In genomic region chr3R:10084914-10085313, dm6 we compare ENCODE assay signal across 2 fruit fly cellular contexts.
TF ChIP-seq lines count a peak whose summit lies in the region.

No protein-coding gene starts in this region.

TF ChIP-seq in whole organism, embryonic, 481 proteins besides CTCF, POLR2A, EP300 and RAD21 (continued from another document and continues in another):
- TF ChIP-seq CG3726 (GFP tag; IDR thresholded peaks at IDR 0.05; lab: Robert Waterston, UW) (no peak), CG30020 (tag; optimal IDR thresholded peaks at IDR 0.05; lab: Kevin White, UChicago) (no peak), Sry-δ (GFP tag; optimal IDR thresholded peaks at IDR 0.05; lab: Kevin White, UChicago) (no peak), chif (GFP tag; optimal IDR thresholded peaks at IDR 0.05; lab: Kevin White, UChicago) (no peak), gem (tag; optimal IDR thresholded peaks at IDR 0.05; lab: Kevin White, UChicago) (peak; percentile 59), CG30431 (GFP tag; optimal IDR thresholded peaks at IDR 0.05; lab: Kevin White, UChicago) (no peak), CG18476 (GFP tag; optimal IDR thresholded peaks at IDR 0.05; lab: Kevin White, UChicago) (no peak), CG31441 (GFP tag; IDR thresholded peaks at IDR 0.05; lab: Robert Waterston, UW) (no peak), Fer2 (tag; optimal IDR thresholded peaks at IDR 0.05; lab: Kevin White, UChicago) (no peak), Eip74EF (GFP tag; optimal IDR thresholded peaks at IDR 0.05; lab: Kevin White, UChicago) (no peak), dati (GFP tag; IDR thresholded peaks at IDR 0.05; lab: Robert Waterston, UW) (no peak), CG1603 (tag; optimal IDR thresholded peaks at IDR 0.05; lab: Kevin White, UChicago) (no peak), hth (optimal IDR thresholded peaks at IDR 0.05; lab: Kevin White, UChicago) (no peak), ham (GFP tag; IDR thresholded peaks at IDR 0.05; lab: Robert Waterston, UW) (no peak), Side (GFP tag; optimal IDR thresholded peaks at IDR 0.05; lab: Kevin White, UChicago) (no peak), CG14441 (GFP tag; IDR thresholded peaks at IDR 0.05; lab: Robert Waterston, UW) (peak; percentile 62; the same call in 1 of the 2 replicates), zfh1 (GFP tag; IDR thresholded peaks at IDR 0.05; lab: Robert Waterston, UW) (0 out of 3 replicates have a peak, but pooled peaks have one; percentile 50), Abd-B (GFP tag; optimal IDR thresholded peaks at IDR 0.05; lab: Kevin White, UChicago) (no peak), Hmr (GFP tag; optimal IDR thresholded peaks at IDR 0.05; lab: Kevin White, UChicago) (peak; percentile 79), CG17361 (GFP tag; IDR thresholded peaks at IDR 0.05; lab: Robert Waterston, UW) (0 out of 3 replicates have a peak, but pooled peaks have one; percentile 11), Stat92E (GFP tag; optimal IDR thresholded peaks at IDR 0.05; lab: Kevin White, UChicago) (no peak), CG4404 (GFP tag; IDR thresholded peaks at IDR 0.05; lab: Robert Waterston, UW) (peak; percentile 62), CG8478 (optimal IDR thresholded peaks at IDR 0.05; lab: Kevin White, UChicago) (no peak), cg (GFP tag; optimal IDR thresholded peaks at IDR 0.05; lab: Kevin White, UChicago) (no peak), Sry-β (GFP tag; optimal IDR thresholded peaks at IDR 0.05; lab: Kevin White, UChicago) (no peak), Sox102F (GFP tag; optimal IDR thresholded peaks at IDR 0.05; lab: Kevin White, UChicago) (peak; percentile 7), Aef1 (GFP tag; IDR thresholded peaks at IDR 0.05; lab: Robert Waterston, UW) (peak; percentile 69), CG11696 (GFP tag; IDR thresholded peaks at IDR 0.05; lab: Robert Waterston, UW) (no peak), CG10979 (tag; optimal IDR thresholded peaks at IDR 0.05; lab: Kevin White, UChicago) (no peak), Deaf1 (tag; optimal IDR thresholded peaks at IDR 0.05; lab: Kevin White, UChicago) (no peak), Med (GFP tag; lab: Kevin White, UChicago) (peak; percentile 94), dpn (GFP tag; optimal IDR thresholded peaks at IDR 0.05; lab: Kevin White, UChicago) (peak; percentile 31 to 53), CG11085 (GFP tag; IDR thresholded peaks at IDR 0.05; lab: Robert Waterston, UW) (no peak; the same call in 1 of the 2 replicates), CG7372 (GFP tag; IDR thresholded peaks at IDR 0.05; lab: Robert Waterston, UW) (no peak), CG6654 (GFP tag; optimal IDR thresholded peaks at IDR 0.05; lab: Kevin White, UChicago) (peak; percentile 16), sc (optimal IDR thresholded peaks at IDR 0.05; lab: Kevin White, UChicago) (no peak), sc (GFP tag; optimal IDR thresholded peaks at IDR 0.05; lab: Kevin White, UChicago) (no peak), CG4854 (GFP tag; optimal IDR thresholded peaks at IDR 0.05; lab: Kevin White, UChicago) (no peak), CG17186 (GFP tag; optimal IDR thresholded peaks at IDR 0.05; lab: Kevin White, UChicago) (no peak), CG4424 (GFP tag; optimal IDR thresholded peaks at IDR 0.05; lab: Kevin White, UChicago) (no peak), CG14014 (GFP tag; IDR thresholded peaks at IDR 0.05; lab: Robert Waterston, UW) (peak; percentile 67), CG13624 (GFP tag; optimal IDR thresholded peaks at IDR 0.05; lab: Kevin White, UChicago) (peak; percentile 61), CG12155 (GFP tag; optimal IDR thresholded peaks at IDR 0.05; lab: Kevin White, UChicago) (peak; percentile 52), chinmo (GFP tag; IDR thresholded peaks at IDR 0.05; lab: Robert Waterston, UW; ENCODE audit: partially characterized antibody) (0 out of 4 replicates have a peak, but pooled peaks have one; percentile 5), nerfin-2 (GFP tag; IDR thresholded peaks at IDR 0.05; lab: Robert Waterston, UW; ENCODE audit: partially characterized antibody) (no peak), CG13894 (tag; optimal IDR thresholded peaks at IDR 0.05; lab: Kevin White, UChicago) (peak; percentile 20), CoRest (tag; optimal IDR thresholded peaks at IDR 0.05; lab: Kevin White, UChicago) (peak; percentile 47), pho (GFP tag; optimal IDR thresholded peaks at IDR 0.05; lab: Kevin White, UChicago) (peak; percentile 70), sens-2 (GFP tag; IDR thresholded peaks at IDR 0.05; lab: Robert Waterston, UW) (no peak), p53 (GFP tag; optimal IDR thresholded peaks at IDR 0.05; lab: Kevin White, UChicago) (no peak), CG7786 (GFP tag; optimal IDR thresholded peaks at IDR 0.05; lab: Kevin White, UChicago) (peak; percentile 71), trh (GFP tag; optimal IDR thresholded peaks at IDR 0.05; lab: Kevin White, UChicago) (no peak), Ets65A (GFP tag; lab: Kevin White, UChicago) (peak; percentile 97), CG30403 (GFP tag; optimal IDR thresholded peaks at IDR 0.05; lab: Kevin White, UChicago) (peak; percentile 49), CG6854 (GFP tag; optimal IDR thresholded peaks at IDR 0.05; lab: Kevin White, UChicago) (no peak), abd-A (tag; optimal IDR thresholded peaks at IDR 0.05; lab: Kevin White, UChicago) (no peak), br (optimal IDR thresholded peaks at IDR 0.05; lab: Kevin White, UChicago) (no peak), fd64A (GFP tag; optimal IDR thresholded peaks at IDR 0.05; lab: Kevin White, UChicago) (no peak), CG12104 (GFP tag; optimal IDR thresholded peaks at IDR 0.05; lab: Kevin White, UChicago) (no peak), C15 (GFP tag; IDR thresholded peaks at IDR 0.05; lab: Robert Waterston, UW) (0 out of 3 replicates have a peak, but pooled peaks have one; percentile 61), inv (GFP tag; IDR thresholded peaks at IDR 0.05; lab: Robert Waterston, UW; ENCODE audit: partially characterized antibody) (no peak), Antp (GFP tag; optimal IDR thresholded peaks at IDR 0.05; lab: Kevin White, UChicago) (peak; percentile 25), CG6765 (GFP tag; optimal IDR thresholded peaks at IDR 0.05; lab: Kevin White, UChicago) (no peak), NFAT (GFP tag; IDR thresholded peaks at IDR 0.05; lab: Robert Waterston, UW) (peak; percentile 77), CG14667 (GFP tag; IDR thresholded peaks at IDR 0.05; lab: Robert Waterston, UW) (0 out of 2 replicates have a peak, but pooled peaks have one; percentile 14), CG3847 (GFP tag; IDR thresholded peaks at IDR 0.05; lab: Robert Waterston, UW) (peak; percentile 50), CG10654 (GFP tag; optimal IDR thresholded peaks at IDR 0.05; lab: Kevin White, UChicago) (no peak)

TF ChIP-seq in whole organism, prepupa, 60 proteins besides CTCF, POLR2A, EP300 and RAD21 (continued from another document):
- TF ChIP-seq Sox15 (GFP tag; optimal IDR thresholded peaks at IDR 0.05; lab: Kevin White, UChicago): peak; percentile 49
- peak; percentile 50 for TF ChIP-seq Eip75B (GFP tag; optimal IDR thresholded peaks at IDR 0.05; lab: Kevin White, UChicago)
- peak; percentile 58 for TF ChIP-seq CG8632 (GFP tag; optimal IDR thresholded peaks at IDR 0.05; lab: Kevin White, UChicago)
- TF ChIP-seq ss (GFP tag; optimal IDR thresholded peaks at IDR 0.05; lab: Kevin White, UChicago): no peak
- TF ChIP-seq CG6854 (GFP tag; optimal IDR thresholded peaks at IDR 0.05; lab: Kevin White, UChicago): no peak
- no peak for TF ChIP-seq Hr38 (GFP tag; optimal IDR thresholded peaks at IDR 0.05; lab: Kevin White, UChicago)
- peak; percentile 48 for TF ChIP-seq CG10669 (GFP tag; optimal IDR thresholded peaks at IDR 0.05; lab: Kevin White, UChicago)
